Fruit fly (Drosophila melanogaster) whole organism, embryonic: ENCODE results near the gene Sumo.

Experiments used
- Awh ChIP-seq: fragments of 200-800 bp; sonication (Bioruptor generic); IDR thresholded peaks from 2 replicates; pipeline ENCODE4, ENCODE4 v1.3.6; 2022; ENCODE audit warnings: missing biosample characterization, missing genetic modification characterization
- Bdp1 ChIP-seq: fragments of 200-800 bp; sonication (Bioruptor generic); optimal IDR thresholded peaks from 3 replicates; lab custom pipeline; 2016; ENCODE audit warnings: missing biosample characterization, missing genetic modification characterization
- CG10147 ChIP-seq: fragments of 200-800 bp; sonication (Bioruptor generic); optimal IDR thresholded peaks from 2 replicates; lab custom pipeline; 2019; ENCODE audit warnings: missing biosample characterization, mild to moderate bottlenecking, missing genetic modification characterization, moderate library complexity
- CG1024 ChIP-seq: fragments of 200-800 bp; sonication (Bioruptor generic); IDR thresholded peaks from 2 replicates; pipeline ENCODE4 v1.3.6; 2022; ENCODE audit warnings: missing biosample characterization, missing genetic modification characterization
- CG10274 ChIP-seq: fragments of 200-800 bp; sonication (Bioruptor generic); optimal IDR thresholded peaks from 3 replicates; lab custom pipeline; 2017; ENCODE audit warnings: missing biosample characterization, mild to moderate bottlenecking, missing genetic modification characterization
- CG11398 ChIP-seq: fragments of 200-800 bp; sonication (Bioruptor generic); optimal IDR thresholded peaks from 2 replicates; lab custom pipeline; 2016; ENCODE audit warnings: missing biosample characterization, missing genetic modification characterization
- CG12155 ChIP-seq: fragments of 200-800 bp; sonication (Bioruptor generic); optimal IDR thresholded peaks from 3 replicates; lab custom pipeline; 2016; ENCODE audit warnings: missing biosample characterization, missing genetic modification characterization
- CG12299 ChIP-seq: fragments of 200-800 bp; sonication (Bioruptor generic); optimal IDR thresholded peaks from 2 replicates; lab custom pipeline; 2018; ENCODE audit warnings: missing biosample characterization, mild to moderate bottlenecking, missing genetic modification characterization
- CG14441 ChIP-seq: fragments of 200-800 bp; sonication (Bioruptor generic); IDR thresholded peaks from 2 replicates; pipeline ENCODE4 v1.3.6; 2022; ENCODE audit warnings: missing biosample characterization, missing genetic modification characterization
- CG14860 ChIP-seq: fragments of 200-800 bp; sonication (Bioruptor generic); IDR thresholded peaks from 3 replicates; pipeline ENCODE4 v1.3.6; 2022; ENCODE audit warnings: missing biosample characterization, missing genetic modification characterization; ENCODE audit not compliant: partially characterized antibody
- CG1602 ChIP-seq: fragments of 200-800 bp; sonication (Bioruptor generic); optimal IDR thresholded peaks from 3 replicates; lab custom pipeline; 2016; ENCODE audit warnings: missing biosample characterization, missing genetic modification characterization
- CG16863 ChIP-seq: fragments of 200-800 bp; sonication (Bioruptor generic); optimal IDR thresholded peaks from 3 replicates; lab custom pipeline; 2016; ENCODE audit warnings: missing biosample characterization, missing genetic modification characterization
- CG17359 ChIP-seq: fragments of 200-800 bp; sonication (Bioruptor generic); optimal IDR thresholded peaks from 3 replicates; lab custom pipeline; 2018; ENCODE audit warnings: missing biosample characterization, mild to moderate bottlenecking, missing genetic modification characterization, moderate library complexity
- CG2889 ChIP-seq: fragments of 200-800 bp; sonication (Bioruptor generic); IDR thresholded peaks from 3 replicates; pipeline ENCODE4 v1.3.6; 2022; ENCODE audit warnings: missing biosample characterization, missing genetic modification characterization
- CG3065 ChIP-seq: fragments of 200-800 bp; sonication (Bioruptor generic); optimal IDR thresholded peaks from 2 replicates; lab custom pipeline; 2016; ENCODE audit warnings: missing biosample characterization, missing genetic modification characterization
- CG32772 ChIP-seq: fragments of 200-800 bp; sonication (Bioruptor generic); IDR thresholded peaks from 2 replicates; pipeline ENCODE4 v1.3.6; 2022; ENCODE audit warnings: missing biosample characterization, missing genetic modification characterization
- CG3726 ChIP-seq: fragments of 200-800 bp; sonication (Bioruptor generic); IDR thresholded peaks from 3 replicates; pipeline ENCODE4, ENCODE4 v1.3.6; 2022; ENCODE audit warnings: missing biosample characterization, missing genetic modification characterization
- CG7556 ChIP-seq: fragments of 200-800 bp; sonication (Bioruptor generic); optimal IDR thresholded peaks from 2 replicates; lab custom pipeline; 2017; ENCODE audit warnings: missing biosample characterization, mild to moderate bottlenecking, missing genetic modification characterization
- CG8765 ChIP-seq: fragments of 200-800 bp; sonication (Bioruptor generic); IDR thresholded peaks from 2 replicates; pipeline ENCODE4 v1.3.6; 2022; ENCODE audit warnings: missing biosample characterization, missing genetic modification characterization
- CG9797 ChIP-seq: fragments of 200-800 bp; sonication (Bioruptor generic); optimal IDR thresholded peaks from 3 replicates; lab custom pipeline; 2018; ENCODE audit warnings: missing biosample characterization, mild to moderate bottlenecking, missing genetic modification characterization
- CG9817 ChIP-seq: fragments of 200-800 bp; sonication (Bioruptor generic); optimal IDR thresholded peaks from 2 replicates; lab custom pipeline; 2018; ENCODE audit warnings: missing biosample characterization, mild to moderate bottlenecking, missing genetic modification characterization, moderate library complexity
- CHES-1-like ChIP-seq: fragments of 200-800 bp; sonication (Bioruptor generic); optimal IDR thresholded peaks from 2 replicates; lab custom pipeline; 2016; ENCODE audit warnings: missing biosample characterization, missing genetic modification characterization
- Dad ChIP-seq: fragments of 200-800 bp; sonication (Bioruptor generic); optimal IDR thresholded peaks from 3 replicates; lab custom pipeline; 2016; ENCODE audit warnings: missing biosample characterization, missing genetic modification characterization
- Deaf1 ChIP-seq: fragments of 200-800 bp; optimal IDR thresholded peaks from 3 replicates; lab custom pipeline; 2019; ENCODE audit warnings: missing biosample characterization, mild to moderate bottlenecking, missing genetic modification characterization, moderate library complexity
- Hand ChIP-seq: fragments of 200-800 bp; sonication (Bioruptor generic); optimal IDR thresholded peaks from 2 replicates; lab custom pipeline; 2017; ENCODE audit warnings: mild to moderate bottlenecking, missing biosample characterization, missing genetic modification reagents, missing genetic modification characterization
- Kr ChIP-seq: fragments of 200-800 bp; sonication (Bioruptor generic); optimal IDR thresholded peaks from 2 replicates; lab custom pipeline; 2017; ENCODE audit warnings: missing biosample characterization, mild to moderate bottlenecking, missing genetic modification characterization
- MBD-R2 ChIP-seq: fragments of 200-800 bp; sonication (Bioruptor generic); IDR thresholded peaks from 2 replicates; pipeline ENCODE4 v1.3.6; 2022; ENCODE audit warnings: missing biosample characterization, missing genetic modification characterization
- Max ChIP-seq: fragments of 200-800 bp; sonication (Bioruptor generic); optimal IDR thresholded peaks from 2 replicates; lab custom pipeline; 2016; ENCODE audit warnings: missing biosample characterization, mild to moderate bottlenecking, missing genetic modification characterization
- Myb ChIP-seq: fragments of 200-800 bp; sonication (Bioruptor generic); optimal IDR thresholded peaks from 2 replicates; lab custom pipeline; 2016; ENCODE audit warnings: missing biosample characterization, missing genetic modification characterization
- NfI ChIP-seq: fragments of 200-800 bp; sonication (Bioruptor generic); optimal IDR thresholded peaks from 3 replicates; lab custom pipeline; 2018; ENCODE audit warnings: missing biosample characterization, mild to moderate bottlenecking, missing genetic modification characterization, moderate library complexity
- Spps ChIP-seq: fragments of 200-800 bp; sonication (Bioruptor generic); optimal IDR thresholded peaks from 2 replicates; lab custom pipeline; 2018; ENCODE audit warnings: missing biosample characterization, mild to moderate bottlenecking, missing genetic modification characterization
- Tbp ChIP-seq: fragments of >200 bp; optimal IDR thresholded peaks from 2 replicates; lab custom pipeline; 2018; ENCODE audit warnings: missing biosample characterization, missing genetic modification characterization
- bcd ChIP-seq: fragments of 200-800 bp; sonication (Bioruptor generic); optimal IDR thresholded peaks from 2 replicates; lab custom pipeline; 2017; ENCODE audit warnings: missing biosample characterization, mild to moderate bottlenecking, missing genetic modification characterization
- chinmo ChIP-seq: fragments of 200-800 bp; sonication (Bioruptor generic); IDR thresholded peaks from 4 replicates; pipeline ENCODE4 v1.3.6; 2022; ENCODE audit warnings: missing biosample characterization, missing genetic modification characterization; ENCODE audit not compliant: partially characterized antibody
- corto ChIP-seq: fragments of 200-800 bp; sonication (Bioruptor generic); optimal IDR thresholded peaks from 2 replicates; lab custom pipeline; 2016; ENCODE audit warnings: missing biosample characterization, mild to moderate bottlenecking, missing genetic modification characterization, moderate library complexity
- jumu ChIP-seq: fragments of 200-800 bp; sonication (Bioruptor generic); optimal IDR thresholded peaks from 3 replicates; lab custom pipeline; 2016; ENCODE audit warnings: missing biosample characterization, missing genetic modification characterization
- kay ChIP-seq: fragments of 200-800 bp; sonication (Bioruptor generic); optimal IDR thresholded peaks from 2 replicates; lab custom pipeline; 2016; ENCODE audit warnings: missing biosample characterization, missing genetic modification characterization
- ken ChIP-seq: fragments of 200-800 bp; sonication (Bioruptor generic); IDR thresholded peaks from 3 replicates; pipeline ENCODE4 v1.3.6; 2022; ENCODE audit warnings: missing biosample characterization, missing genetic modification characterization
- nau ChIP-seq: fragments of 200-800 bp; sonication (Bioruptor generic); optimal IDR thresholded peaks from 3 replicates; lab custom pipeline; 2017; ENCODE audit warnings: missing biosample characterization, mild to moderate bottlenecking, missing genetic modification characterization, missing genetic modification reagents
- nerfin-1 ChIP-seq: fragments of 200-800 bp; sonication (Bioruptor generic); optimal IDR thresholded peaks from 3 replicates; lab custom pipeline; 2019; ENCODE audit warnings: missing biosample characterization, mild to moderate bottlenecking, missing genetic modification characterization, moderate library complexity
- otp ChIP-seq: fragments of 200-800 bp; sonication (Bioruptor generic); IDR thresholded peaks from 3 replicates; pipeline ENCODE4, ENCODE4 v1.3.6; 2022; ENCODE audit warnings: missing biosample characterization, missing genetic modification characterization
- pho ChIP-seq: fragments of 200-800 bp; sonication (Bioruptor generic); optimal IDR thresholded peaks from 2 replicates; lab custom pipeline; 2016; ENCODE audit warnings: missing biosample characterization, missing genetic modification characterization
- pnt ChIP-seq: fragments of 200-800 bp; sonication (Bioruptor generic); optimal IDR thresholded peaks from 3 replicates; lab custom pipeline; 2016; ENCODE audit warnings: missing biosample characterization, missing genetic modification characterization
- salm ChIP-seq: fragments of 200-800 bp; sonication (Bioruptor generic); optimal IDR thresholded peaks from 2 replicates; lab custom pipeline; 2018; ENCODE audit warnings: missing biosample characterization, mild to moderate bottlenecking, missing genetic modification characterization
- schlank ChIP-seq: fragments of 200-800 bp; sonication (Bioruptor generic); optimal IDR thresholded peaks from 2 replicates; lab custom pipeline; 2018; ENCODE audit warnings: missing biosample characterization, mild to moderate bottlenecking, missing genetic modification characterization
- sens-2 ChIP-seq: fragments of 200-800 bp; sonication (Bioruptor generic); IDR thresholded peaks from 2 replicates; pipeline ENCODE4 v1.3.6; 2022; ENCODE audit warnings: missing biosample characterization, missing genetic modification characterization
- sr ChIP-seq: fragments of 200-800 bp; sonication (Bioruptor generic); IDR thresholded peaks from 3 replicates; pipeline ENCODE4 v1.3.6; 2022; ENCODE audit warnings: missing biosample characterization, missing genetic modification characterization
- stc ChIP-seq: fragments of 200-800 bp; sonication (Bioruptor generic); IDR thresholded peaks from 2 replicates; pipeline ENCODE4 v1.3.6; 2022; ENCODE audit warnings: missing biosample characterization, missing genetic modification characterization
- tll ChIP-seq, 2 experiments: fragments of 200-800 bp in 1 of 2; fragments of >200 bp in 1 of 2; sonication (Bioruptor generic) in 1 of 2; optimal IDR thresholded peaks; 2 replicates each; lab custom pipeline; 2017 to 2019; ENCODE audit warnings: missing biosample characterization in 2 of 2, missing genetic modification characterization in 2 of 2, mild to moderate bottlenecking in 1 of 2, moderate library complexity in 1 of 2
- usp ChIP-seq: fragments of >200 bp; optimal IDR thresholded peaks from 2 replicates; lab custom pipeline; 2017; ENCODE audit warnings: missing biosample characterization, missing genetic modification characterization
- yki ChIP-seq: fragments of >200 bp; optimal IDR thresholded peaks from 3 replicates; lab custom pipeline; 2018
- zfh2 ChIP-seq: fragments of 200-800 bp; sonication (Bioruptor generic); optimal IDR thresholded peaks from 2 replicates; lab custom pipeline; 2016; ENCODE audit warnings: missing biosample characterization, missing genetic modification characterization

The Sumo gene

dm6 chr2L:6967422-6968012 lies at the start of gene Sumo:
Gene Sumo, minus strand, starts transcription at chr2L:6967644.
- TF ChIP-seq CG7556 (GFP tag; lab: Kevin White, UChicago) (no peak), corto (GFP tag; lab: Kevin White, UChicago) (no peak), Tbp (no peak), Awh (GFP tag; lab: Robert Waterston, UW) (no peak), CG10274 (GFP tag; lab: Kevin White, UChicago) (no peak), CG16863 (GFP tag; lab: Kevin White, UChicago) (no peak), zfh2 (GFP tag; lab: Kevin White, UChicago) (no peak), NfI (GFP tag; lab: Kevin White, UChicago) (no peak), chinmo (GFP tag; lab: Robert Waterston, UW) (peak; percentile 98), CG11398 (GFP tag; lab: Kevin White, UChicago) (no peak), CG2889 (GFP tag; lab: Robert Waterston, UW) (no peak), tll (GFP tag; optimal IDR thresholded peaks at IDR 0.05; lab: Kevin White, UChicago) (no peak), ken (GFP tag; lab: Robert Waterston, UW) (peak; percentile 16; the same call in 1 of the 3 replicates), otp (GFP tag; lab: Robert Waterston, UW) (no peak), nau (no peak), CHES-1-like (GFP tag; lab: Kevin White, UChicago) (no peak), nerfin-1 (tag; lab: Kevin White, UChicago) (no peak), CG12155 (GFP tag; lab: Kevin White, UChicago) (peak; percentile 21), schlank (tag; lab: Kevin White, UChicago) (no peak), MBD-R2 (peak; percentile 38), CG32772 (GFP tag; lab: Robert Waterston, UW) (no peak), bcd (GFP tag; lab: Kevin White, UChicago) (peak; percentile 11), CG9797 (GFP tag; lab: Kevin White, UChicago) (peak; percentile 43), pnt (GFP tag; lab: Kevin White, UChicago) (no peak), sr (no peak), jumu (GFP tag; lab: Kevin White, UChicago) (no peak), CG12299 (tag; lab: Kevin White, UChicago) (no peak), Bdp1 (no peak), CG10147 (GFP tag; lab: Kevin White, UChicago) (peak; percentile 42), Hand (no peak), sens-2 (GFP tag; lab: Robert Waterston, UW) (no peak), CG3726 (no peak), kay (GFP tag; lab: Kevin White, UChicago) (no peak), Myb (GFP tag; lab: Kevin White, UChicago) (no peak), CG9817 (tag; lab: Kevin White, UChicago) (peak; percentile 27), CG14860 (GFP tag; lab: Robert Waterston, UW) (peak; percentile 99), CG1024 (GFP tag; lab: Robert Waterston, UW) (0 out of 2 replicates have a peak, but pooled peaks have one; percentile 17), CG1602 (no peak), CG17359 (tag; lab: Kevin White, UChicago) (no peak), Max (GFP tag; lab: Kevin White, UChicago) (no peak), CG14441 (GFP tag; lab: Robert Waterston, UW) (peak; percentile 56), Deaf1 (no peak), salm (tag; lab: Kevin White, UChicago) (no peak), CG8765 (peak; percentile 25; the same call in 1 of the 2 replicates), Kr (no peak), pho (GFP tag; lab: Kevin White, UChicago) (no peak), CG3065 (GFP tag; lab: Kevin White, UChicago) (no peak), Dad (no peak), usp (GFP tag; lab: Kevin White, UChicago) (no peak), stc (no peak), yki (no peak), Spps (tag; lab: Kevin White, UChicago) (no peak)
